Fruit fly (Drosophila melanogaster): ENCODE results near the gene heix.

dm6 chr2L:16307026-16307703 lies 7.5 kb upstream of the heix start, which contains the start of the genes CG5861 and Syx5:
- TF ChIP-seq toe (GFP tag; optimal IDR thresholded peaks at IDR 0.05) (no peak), kay (GFP tag; ENCODE audit: borderline replicate concordance) (no peak), Hr96 (GFP tag; optimal IDR thresholded peaks at IDR 0.05) (no peak), cnc (optimal IDR thresholded peaks at IDR 0.05) (peak; percentile 46 to 65), CG1620 (GFP tag; optimal IDR thresholded peaks at IDR 0.05) (no peak), ovo (GFP tag; optimal IDR thresholded peaks at IDR 0.05) (peak; percentile 9), CG12768 (GFP tag; optimal IDR thresholded peaks at IDR 0.05) (peak; percentile 58), tj (GFP tag; optimal IDR thresholded peaks at IDR 0.05) (peak; percentile 89), Mnt (GFP tag; optimal IDR thresholded peaks at IDR 0.05) (peak; percentile 66), cic (GFP tag; optimal IDR thresholded peaks at IDR 0.05) (peak; percentile 59)
